Worm (Caenorhabditis elegans): ENCODE results near the gene F22E5.8.

DNA sequence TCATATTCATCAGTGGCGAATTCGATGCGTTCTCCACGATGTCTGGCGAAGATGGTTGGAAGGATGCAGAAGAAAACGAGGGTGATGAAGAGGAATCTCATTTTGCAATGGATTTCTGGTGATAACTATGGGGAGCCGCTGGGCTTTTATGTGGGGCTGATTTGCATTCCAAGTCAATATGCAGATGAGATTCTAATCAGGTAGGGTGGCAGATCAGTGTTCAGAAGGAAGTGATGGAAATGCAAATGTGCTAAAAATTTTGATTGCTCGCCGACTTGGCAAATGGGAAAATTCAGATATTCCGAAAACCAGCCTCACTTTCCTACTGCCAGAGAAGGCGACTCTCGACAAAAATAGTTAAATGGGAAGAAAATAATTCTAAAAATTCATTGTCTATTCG, 50.2 kb downstream of the F22E5.8 start, which contains the start of gene nspf-3:
- TF ChIP-seq nhr-11 (tag; optimal IDR thresholded peaks at IDR 0.05) (no peak), nhr-28 (tag; optimal IDR thresholded peaks at IDR 0.05) (no peak), irx-1 (tag; optimal IDR thresholded peaks at IDR 0.05) (no peak), tbx-2 (tag; optimal IDR thresholded peaks at IDR 0.05) (no peak), ceh-82 (tag; optimal IDR thresholded peaks at IDR 0.05) (no peak), ztf-11 (tag; optimal IDR thresholded peaks at IDR 0.05) (no peak)
